Fruit fly (Drosophila melanogaster): ENCODE measurements around the gene CG18581.

DNA sequence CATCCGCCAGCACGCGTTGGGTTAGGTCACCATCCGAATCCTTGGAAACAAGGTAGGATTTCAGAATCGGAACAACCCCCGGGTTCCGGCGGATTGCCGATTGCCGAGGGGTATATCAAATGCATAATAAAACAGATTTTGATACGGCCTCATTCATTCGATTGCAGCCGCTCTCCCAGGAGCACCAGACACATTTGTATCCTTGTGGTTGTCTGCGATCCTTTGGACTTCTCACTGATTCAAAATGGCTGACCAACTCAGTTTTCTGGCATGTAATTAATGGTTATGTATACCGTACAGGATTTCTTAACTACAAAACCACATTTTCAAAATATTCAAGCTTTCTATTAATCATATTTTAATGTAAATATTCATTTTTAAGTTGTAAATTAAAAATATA is 2.4 kb downstream of the CG18581 start:
- TF ChIP-seq usp (GFP tag; optimal IDR thresholded peaks at IDR 0.05) = no peak
- TF ChIP-seq CrebA (GFP tag; optimal IDR thresholded peaks at IDR 0.05; ENCODE audit: borderline replicate concordance) = no peak
- TF ChIP-seq pan (optimal IDR thresholded peaks at IDR 0.05) = no peak

Data from whole organism, wandering third instar larva.